Fruit fly (Drosophila melanogaster) whole organism, embryonic: ENCODE results near the gene c12.1.

Source experiments
- ATbp ChIP-seq: fragments of 200-800 bp; sonication (Bioruptor generic); optimal IDR thresholded peaks from 2 replicates; lab custom pipeline; 2017; ENCODE audit warnings: missing biosample characterization, mild to moderate bottlenecking, missing genetic modification characterization, missing genetic modification reagents
- Adf1 ChIP-seq: fragments of 200-800 bp; sonication (Bioruptor generic); IDR thresholded peaks from 2 replicates; pipeline ENCODE4 v1.3.6; 2022; ENCODE audit warnings: missing biosample characterization, missing genetic modification characterization
- Asciz ChIP-seq: fragments of 200-800 bp; sonication (Bioruptor generic); optimal IDR thresholded peaks from 2 replicates; lab custom pipeline; 2017; ENCODE audit warnings: missing biosample characterization, mild to moderate bottlenecking, missing genetic modification characterization, missing genetic modification reagents
- BtbVII ChIP-seq: fragments of 200-800 bp; sonication (Bioruptor generic); optimal IDR thresholded peaks from 3 replicates; lab custom pipeline; 2017; ENCODE audit warnings: missing biosample characterization, mild to moderate bottlenecking, missing genetic modification characterization
- CG15269 ChIP-seq: fragments of 200-800 bp; sonication (Bioruptor generic); optimal IDR thresholded peaks from 2 replicates; lab custom pipeline; 2018; ENCODE audit warnings: missing biosample characterization, mild to moderate bottlenecking, missing genetic modification characterization, moderate library complexity
- CG1647 ChIP-seq: fragments of 200-800 bp; sonication (Bioruptor generic); optimal IDR thresholded peaks from 3 replicates; lab custom pipeline; 2016; ENCODE audit warnings: missing biosample characterization, missing genetic modification characterization
- CG17186 ChIP-seq: fragments of 200-800 bp; sonication (Bioruptor generic); optimal IDR thresholded peaks from 3 replicates; lab custom pipeline; 2017; ENCODE audit warnings: missing biosample characterization, missing genetic modification reagents, missing genetic modification characterization
- CG17385 ChIP-seq: fragments of 200-800 bp; sonication (Bioruptor generic); optimal IDR thresholded peaks from 3 replicates; lab custom pipeline; 2018; ENCODE audit warnings: missing biosample characterization, mild to moderate bottlenecking, missing genetic modification characterization
- CG17568 ChIP-seq: fragments of 200-800 bp; sonication (Bioruptor generic); optimal IDR thresholded peaks from 2 replicates; lab custom pipeline; 2018; ENCODE audit warnings: missing biosample characterization, mild to moderate bottlenecking, missing genetic modification characterization, moderate library complexity
- CG1832 ChIP-seq: fragments of 200-800 bp; sonication (Bioruptor generic); optimal IDR thresholded peaks from 2 replicates; lab custom pipeline; 2017; ENCODE audit warnings: missing biosample characterization, mild to moderate bottlenecking, missing genetic modification characterization, inconsistent platforms
- CG18599 ChIP-seq: fragments of 200-800 bp; sonication (Bioruptor generic); optimal IDR thresholded peaks from 3 replicates; lab custom pipeline; 2017; ENCODE audit warnings: missing biosample characterization, missing genetic modification characterization, mild to moderate bottlenecking, moderate library complexity, missing genetic modification reagents
- CG2116 ChIP-seq: fragments of 200-800 bp; sonication (Bioruptor generic); optimal IDR thresholded peaks from 3 replicates; lab custom pipeline; 2018; ENCODE audit warnings: missing biosample characterization, mild to moderate bottlenecking, missing genetic modification characterization
- CG2678 ChIP-seq: fragments of 200-800 bp; sonication (Bioruptor generic); optimal IDR thresholded peaks from 3 replicates; lab custom pipeline; 2019; ENCODE audit warnings: missing biosample characterization, mild to moderate bottlenecking, missing genetic modification characterization, moderate library complexity
- CG3163 ChIP-seq: fragments of 200-800 bp; sonication (Bioruptor generic); optimal IDR thresholded peaks from 3 replicates; lab custom pipeline; 2016; ENCODE audit warnings: missing biosample characterization, missing genetic modification characterization
- CG4730 ChIP-seq: fragments of 200-800 bp; sonication (Bioruptor generic); IDR thresholded peaks from 2 replicates; pipeline ENCODE4 v1.3.6; 2022; ENCODE audit warnings: missing biosample characterization, missing genetic modification characterization
- CG6175 ChIP-seq: fragments of 200-800 bp; sonication (Bioruptor generic); IDR thresholded peaks from 3 replicates; pipeline ENCODE4 v1.3.6; 2022; ENCODE audit warnings: missing biosample characterization, missing genetic modification characterization
- CG7271 ChIP-seq: fragments of 200-800 bp; sonication (Bioruptor generic); optimal IDR thresholded peaks from 2 replicates; lab custom pipeline; 2018; ENCODE audit warnings: missing biosample characterization, mild to moderate bottlenecking, missing genetic modification characterization, moderate library complexity
- CG8765 ChIP-seq: fragments of 200-800 bp; sonication (Bioruptor generic); IDR thresholded peaks from 2 replicates; pipeline ENCODE4 v1.3.6; 2022; ENCODE audit warnings: missing biosample characterization, missing genetic modification characterization
- CG9932 ChIP-seq: fragments of 200-800 bp; sonication (Bioruptor generic); IDR thresholded peaks from 2 replicates; pipeline ENCODE4 v1.3.6; 2022; ENCODE audit warnings: missing biosample characterization, missing genetic modification characterization
- D ChIP-seq, 2 experiments: fragments of 200-800 bp in 1 of 2; fragments of >200 bp in 1 of 2; sonication (Bioruptor generic) in 1 of 2; optimal IDR thresholded peaks; 2 replicates in 1 of 2; 3 replicates in 1 of 2; lab custom pipeline; 2017; ENCODE audit warnings: mild to moderate bottlenecking in 1 of 2, missing biosample characterization in 1 of 2, missing genetic modification characterization in 1 of 2, missing genetic modification reagents in 1 of 2
- Dbx ChIP-seq: fragments of 200-800 bp; sonication (Bioruptor generic); IDR thresholded peaks from 3 replicates; pipeline ENCODE4 v1.3.6; 2022; ENCODE audit warnings: missing biosample characterization, missing genetic modification characterization
- Drgx ChIP-seq: fragments of 200-800 bp; sonication (Bioruptor generic); IDR thresholded peaks from 2 replicates; pipeline ENCODE4 v1.3.6; 2022; ENCODE audit warnings: missing biosample characterization, missing genetic modification characterization
- Gsc ChIP-seq: fragments of 200-800 bp; sonication (Bioruptor generic); IDR thresholded peaks from 2 replicates; pipeline ENCODE4 v1.3.6; 2022; ENCODE audit warnings: missing biosample characterization, missing genetic modification characterization
- Med ChIP-seq: fragments of 200-800 bp; sonication (Bioruptor generic); peaks from one replicate; lab custom pipeline; 2016; ENCODE audit warnings: missing biosample characterization, missing genetic modification characterization, mild to moderate bottlenecking, inconsistent platforms, moderate library complexity
- Sox100B ChIP-seq: fragments of 200-800 bp; sonication (Bioruptor generic); optimal IDR thresholded peaks from 3 replicates; lab custom pipeline; 2018; ENCODE audit warnings: missing biosample characterization, mild to moderate bottlenecking, missing genetic modification characterization
- Sry-β ChIP-seq: fragments of 200-800 bp; sonication (Bioruptor generic); optimal IDR thresholded peaks from 2 replicates; lab custom pipeline; 2018; ENCODE audit warnings: missing biosample characterization, mild to moderate bottlenecking, missing genetic modification characterization, moderate library complexity
- Trl ChIP-seq, 3 experiments: fragments of >200 bp in 2 of 3; fragments of 200-800 bp in 1 of 3; sonication (Bioruptor generic) in 1 of 3; optimal IDR thresholded peaks; 2 replicates in 1 of 3; 3 replicates in 2 of 3; lab custom pipeline; 2016 to 2017; ENCODE audit warnings: missing biosample characterization in 1 of 3, missing genetic modification characterization in 1 of 3
- gem ChIP-seq: fragments of 200-800 bp; sonication (Bioruptor generic); optimal IDR thresholded peaks from 2 replicates; lab custom pipeline; 2019; ENCODE audit warnings: missing biosample characterization, mild to moderate bottlenecking, missing genetic modification characterization, moderate library complexity
- gfzf ChIP-seq: fragments of 200-800 bp; sonication (Bioruptor generic); optimal IDR thresholded peaks from 2 replicates; lab custom pipeline; 2016; ENCODE audit warnings: missing biosample characterization, mild to moderate bottlenecking, missing genetic modification characterization, moderate library complexity
- pnt ChIP-seq: fragments of 200-800 bp; sonication (Bioruptor generic); optimal IDR thresholded peaks from 3 replicates; lab custom pipeline; 2016; ENCODE audit warnings: missing biosample characterization, missing genetic modification characterization
- pros ChIP-seq: fragments of 200-800 bp; sonication (Bioruptor generic); optimal IDR thresholded peaks from 3 replicates; lab custom pipeline; 2019; ENCODE audit warnings: missing biosample characterization, mild to moderate bottlenecking, missing genetic modification characterization, moderate library complexity
- psq ChIP-seq: fragments of 200-800 bp; sonication (Bioruptor generic); optimal IDR thresholded peaks from 2 replicates; lab custom pipeline; 2017; ENCODE audit warnings: missing biosample characterization, missing genetic modification characterization
- sd ChIP-seq: fragments of 200-800 bp; sonication (Bioruptor generic); optimal IDR thresholded peaks from 3 replicates; lab custom pipeline; 2018; ENCODE audit warnings: missing biosample characterization, mild to moderate bottlenecking, missing genetic modification characterization, moderate library complexity
- sens ChIP-seq: fragments of 200-800 bp; sonication (Bioruptor generic); peaks from one replicate; lab custom pipeline; 2016; ENCODE audit warnings: missing biosample characterization, missing genetic modification characterization
- ssp ChIP-seq: fragments of 200-800 bp; sonication (Bioruptor generic); IDR thresholded peaks from 2 replicates; pipeline ENCODE4 v1.3.6; 2022; ENCODE audit warnings: missing biosample characterization, missing genetic modification characterization
- unpg ChIP-seq: fragments of 200-800 bp; sonication (Bioruptor generic); optimal IDR thresholded peaks from 3 replicates; lab custom pipeline; 2018; ENCODE audit warnings: missing biosample characterization, mild to moderate bottlenecking, missing genetic modification characterization, moderate library complexity
- vvl ChIP-seq: fragments of 200-800 bp; sonication (Bioruptor generic); IDR thresholded peaks from 2 replicates; pipeline ENCODE4 v1.3.6; 2022; ENCODE audit warnings: missing biosample characterization, missing genetic modification characterization
- wor ChIP-seq: fragments of 200-800 bp; sonication (Bioruptor generic); IDR thresholded peaks from 2 replicates; pipeline ENCODE4 v1.3.6; 2022; ENCODE audit warnings: missing biosample characterization, missing genetic modification characterization

The c12.1 gene

DNA sequence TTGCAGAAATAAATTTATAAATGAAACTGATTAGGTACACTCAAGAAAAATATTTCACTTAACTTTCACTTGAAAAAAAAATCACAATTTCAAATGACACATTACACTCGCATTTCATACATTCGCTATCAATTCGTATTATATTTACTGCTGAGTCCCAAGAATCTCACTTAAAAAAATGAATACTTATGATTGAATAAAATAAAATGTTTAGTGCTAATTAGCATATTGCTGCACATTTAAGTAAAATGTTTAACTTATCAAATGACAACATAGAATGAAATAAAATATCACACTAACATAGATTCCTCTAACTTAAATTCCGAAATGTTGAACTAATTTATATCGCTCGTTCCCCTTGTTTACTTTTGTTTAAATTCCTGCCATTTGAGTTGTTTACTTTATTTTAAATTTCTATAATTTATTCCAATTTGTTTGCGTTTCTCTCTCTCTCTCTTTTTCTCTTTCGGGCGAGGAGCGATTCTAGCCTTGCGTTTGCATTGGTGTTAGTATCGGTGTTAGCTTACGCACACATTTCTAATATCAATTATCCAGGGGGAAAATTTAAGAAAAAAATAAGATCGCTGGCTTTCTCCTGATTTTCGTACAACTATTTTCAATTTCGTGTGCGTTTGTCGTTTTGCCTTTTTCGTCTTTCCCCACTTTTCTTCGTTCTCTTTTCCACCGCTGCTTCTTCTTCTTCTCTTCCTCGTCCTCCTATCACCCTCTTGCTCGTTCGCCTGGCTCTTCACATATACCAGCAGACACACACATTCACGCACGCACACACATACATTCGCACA is 36.4 kb upstream of the c12.1 start (continued):
- no peak for TF ChIP-seq CG1647 (GFP tag; lab: Kevin White, UChicago)
- 0 out of 2 replicates have a peak, but pooled peaks have one; percentile 14 for TF ChIP-seq Adf1 (GFP tag; lab: Robert Waterston, UW)
- peak; percentile 15 for TF ChIP-seq gem (tag; lab: Kevin White, UChicago)
- TF ChIP-seq Trl (optimal IDR thresholded peaks at IDR 0.05; lab: Kevin White, UChicago): peak in 1 of 2 experiments; percentile 46
- no peak for TF ChIP-seq Trl (GFP tag; optimal IDR thresholded peaks at IDR 0.05; lab: Kevin White, UChicago)
- peak; percentile 2 for TF ChIP-seq CG3163
- TF ChIP-seq D (optimal IDR thresholded peaks at IDR 0.05; lab: Kevin White, UChicago): no peak
- TF ChIP-seq D (GFP tag; optimal IDR thresholded peaks at IDR 0.05; lab: Kevin White, UChicago): no peak
- TF ChIP-seq CG15269 (tag; lab: Kevin White, UChicago): no peak
- no peak for TF ChIP-seq CG7271 (tag; lab: Kevin White, UChicago)
- TF ChIP-seq wor (GFP tag; lab: Robert Waterston, UW): no peak
- no peak for TF ChIP-seq CG8765 (GFP tag; lab: Robert Waterston, UW)
- TF ChIP-seq sens (GFP tag; lab: Kevin White, UChicago): peak; percentile 87
- peak; percentile 1 for TF ChIP-seq unpg (GFP tag; lab: Kevin White, UChicago)
- TF ChIP-seq CG2678 (tag; lab: Kevin White, UChicago): peak; percentile 16
- no peak for TF ChIP-seq Sry-β (GFP tag; lab: Kevin White, UChicago)
- peak; percentile 96 for TF ChIP-seq CG17385 (GFP tag; lab: Kevin White, UChicago)
- no peak for TF ChIP-seq CG4730 (GFP tag; lab: Robert Waterston, UW)
- no peak for TF ChIP-seq ssp (GFP tag; lab: Robert Waterston, UW)
- peak; percentile 31 for TF ChIP-seq Asciz (GFP tag; lab: Kevin White, UChicago)
- TF ChIP-seq CG1832 (GFP tag; lab: Kevin White, UChicago): peak; percentile 50
- TF ChIP-seq Drgx (GFP tag; lab: Robert Waterston, UW): peak; percentile 24; the same call in 1 of the 2 replicates
- peak; percentile 39; the same call in 1 of the 2 replicates for TF ChIP-seq vvl (GFP tag; lab: Robert Waterston, UW)
- peak; percentile 13 for TF ChIP-seq Sox100B
- peak; percentile 92 for TF ChIP-seq psq
- no peak for TF ChIP-seq Gsc
- peak; percentile 9 for TF ChIP-seq ATbp (GFP tag; lab: Kevin White, UChicago)
- no peak for TF ChIP-seq pnt (GFP tag; lab: Kevin White, UChicago)
- no peak for TF ChIP-seq gfzf
- TF ChIP-seq CG18599 (GFP tag; lab: Kevin White, UChicago): peak; percentile 34
- peak; percentile 18 for TF ChIP-seq pros (GFP tag; lab: Kevin White, UChicago)
- no peak for TF ChIP-seq CG6175 (GFP tag; lab: Robert Waterston, UW)
- TF ChIP-seq CG17568 (GFP tag; lab: Kevin White, UChicago): no peak
- TF ChIP-seq CG9932 (GFP tag; lab: Robert Waterston, UW): peak; percentile 30; the same call in 1 of the 2 replicates
- TF ChIP-seq CG2116: no peak
- TF ChIP-seq CG17186 (GFP tag; lab: Kevin White, UChicago): no peak
- TF ChIP-seq Med (GFP tag; lab: Kevin White, UChicago): peak; percentile 47
- peak; percentile 57 for TF ChIP-seq BtbVII (GFP tag; lab: Kevin White, UChicago)
- peak; percentile 60; the same call in 1 of the 3 replicates for TF ChIP-seq Dbx (GFP tag; lab: Robert Waterston, UW)
- TF ChIP-seq sd (tag; lab: Kevin White, UChicago): peak; percentile 23
